Worm (Caenorhabditis elegans): ENCODE results near the gene srd-68.

- no peak for TF ChIP-seq nhr-11 (tag; optimal IDR thresholded peaks at IDR 0.05)
- no peak for TF ChIP-seq egl-5 (tag; optimal IDR thresholded peaks at IDR 0.05)
- TF ChIP-seq skn-1 (tag; optimal IDR thresholded peaks at IDR 0.05): no peak
- TF ChIP-seq ama-1 (optimal IDR thresholded peaks at IDR 0.05): no peak
- no peak for TF ChIP-seq ztf-4 (tag; optimal IDR thresholded peaks at IDR 0.05)
- no peak for TF ChIP-seq nhr-12 (tag; optimal IDR thresholded peaks at IDR 0.05)
- no peak for TF ChIP-seq unc-39 (tag; optimal IDR thresholded peaks at IDR 0.05)
- TF ChIP-seq pqm-1 (tag; optimal IDR thresholded peaks at IDR 0.05): no peak
- no peak for TF ChIP-seq jun-1 (tag; optimal IDR thresholded peaks at IDR 0.05)
- TF ChIP-seq nhr-76 (tag; optimal IDR thresholded peaks at IDR 0.05): no peak
- TF ChIP-seq ceh-28 (tag; optimal IDR thresholded peaks at IDR 0.05): no peak
- TF ChIP-seq daf-12 (tag; optimal IDR thresholded peaks at IDR 0.05): no peak
- TF ChIP-seq nhr-43 (tag; optimal IDR thresholded peaks at IDR 0.05; ENCODE audit: poor library complexity, severe bottlenecking): no peak
- no peak for TF ChIP-seq snpc-4 (tag; optimal IDR thresholded peaks at IDR 0.05)
Measured at ce11 chrV:16911934-16912333, 9.3 kb upstream of the srd-68 start, which contains the start of gene nhr-116.

Data from whole organism, L3 larva.